Worm (Caenorhabditis elegans): ENCODE data around the gene W05H5.1.

W05H5.1 gene

DNA sequence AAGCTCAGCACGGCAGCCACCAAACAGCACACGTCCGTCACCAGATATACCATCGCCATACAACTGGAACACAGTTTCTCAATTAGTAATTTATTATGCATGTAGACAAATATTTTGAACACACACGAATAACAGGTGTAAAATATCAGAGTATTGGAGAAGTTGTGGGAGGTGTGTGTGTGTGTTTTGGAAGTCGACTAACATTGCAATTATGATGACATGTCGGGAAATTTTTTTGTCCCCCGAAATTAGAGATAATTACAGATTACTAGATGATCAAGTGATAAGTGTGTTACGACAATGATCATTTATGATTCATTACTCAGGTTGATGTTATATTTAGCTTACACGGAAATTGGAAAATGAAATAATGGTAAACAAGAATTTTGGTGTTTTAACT, 14.8 kb downstream of the W05H5.1 start, which contains the start of gene Y57A10C.8:
Y57A10C.8 (minus strand) TSS at position 101 of the 400 bp plus-strand sequence.
- TF ChIP-seq sptf-1 (tag; optimal IDR thresholded peaks at IDR 0.05) (no peak), snpc-4 (tag; optimal IDR thresholded peaks at IDR 0.05) (no peak), rnt-1 (tag; optimal IDR thresholded peaks at IDR 0.05) (no peak), unc-30 (tag; optimal IDR thresholded peaks at IDR 0.05) (no peak), nhr-76 (tag; optimal IDR thresholded peaks at IDR 0.05) (no peak), pqm-1 (tag; optimal IDR thresholded peaks at IDR 0.05) (no peak), ceh-8 (GFP tag; optimal IDR thresholded peaks at IDR 0.05) (no peak), lin-39 (tag; optimal IDR thresholded peaks at IDR 0.05) (no peak), unc-62 (GFP tag; optimal IDR thresholded peaks at IDR 0.05) (no peak), sox-4 (tag; optimal IDR thresholded peaks at IDR 0.05) (no peak), mdl-1 (tag; optimal IDR thresholded peaks at IDR 0.05) (no peak), ceh-88 (GFP tag; IDR thresholded peaks at IDR 0.05) (no peak), lin-13 (GFP tag; optimal IDR thresholded peaks at IDR 0.05) (no peak)

DNA sequence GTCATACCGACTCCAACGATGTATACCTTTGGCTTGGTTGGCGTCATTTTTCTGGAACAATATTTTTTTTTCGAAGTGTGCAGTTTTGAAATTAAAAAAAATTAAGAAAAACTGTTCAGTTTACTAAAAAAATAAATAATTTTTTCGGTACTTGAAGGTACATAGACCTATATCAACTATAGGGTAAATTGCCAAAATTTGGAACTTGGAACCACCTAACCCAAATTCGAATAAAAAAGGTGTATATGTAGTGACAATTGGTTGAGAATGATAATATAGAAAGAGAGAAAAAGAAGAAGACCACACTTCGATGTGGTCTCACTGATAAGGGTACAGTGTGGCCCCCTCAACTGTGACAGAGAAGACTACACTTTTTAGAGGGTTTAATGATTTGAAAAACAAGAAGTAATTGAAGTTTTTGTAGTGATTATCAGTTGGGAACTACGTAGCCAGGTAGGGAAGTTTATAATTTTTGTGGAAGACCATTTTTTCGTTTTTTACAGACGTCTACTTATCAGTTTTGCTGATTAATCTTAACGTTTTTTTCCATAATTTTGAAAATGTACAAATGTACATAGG, 18.8 kb downstream of the W05H5.1 start, which contains the start of gene daf-22:
daf-22 (minus strand) TSS at position 51 of the 579 bp plus-strand sequence.
- TF ChIP-seq ces-1 (GFP tag; optimal IDR thresholded peaks at IDR 0.05): no peak
- TF ChIP-seq ceh-90 (tag; optimal IDR thresholded peaks at IDR 0.05): no peak
- peak; percentile 5 for TF ChIP-seq nhr-90 (tag; optimal IDR thresholded peaks at IDR 0.05; ENCODE audit: poor library complexity)
- no peak for TF ChIP-seq jun-1 (tag; optimal IDR thresholded peaks at IDR 0.05)
- TF ChIP-seq nhr-237 (tag; optimal IDR thresholded peaks at IDR 0.05): no peak
- no peak for TF ChIP-seq dsc-1 (tag; optimal IDR thresholded peaks at IDR 0.05)
- TF ChIP-seq snu-23 (GFP tag; optimal IDR thresholded peaks at IDR 0.05): peak; percentile 3
- no peak for TF ChIP-seq pqm-1 (tag; optimal IDR thresholded peaks at IDR 0.05)
- TF ChIP-seq nhr-85 (tag): no peak
- peak; percentile 15 for TF ChIP-seq hpl-2 (GFP tag; optimal IDR thresholded peaks at IDR 0.05)
- TF ChIP-seq blmp-1 (tag; optimal IDR thresholded peaks at IDR 0.05): peak; percentile 5
- TF ChIP-seq fos-1 (tag; optimal IDR thresholded peaks at IDR 0.05): no peak
- TF ChIP-seq elt-3 (tag; optimal IDR thresholded peaks at IDR 0.05): peak in 3 of 6 experiments; percentile 25 to 74 (median 45)
- TF ChIP-seq sup-37 (GFP tag; optimal IDR thresholded peaks at IDR 0.05): no peak
- TF ChIP-seq ama-1 (optimal IDR thresholded peaks at IDR 0.05): no peak
- no peak for TF ChIP-seq pax-3 (tag; optimal IDR thresholded peaks at IDR 0.05)
- TF ChIP-seq lin-35 (GFP tag; optimal IDR thresholded peaks at IDR 0.05): peak in 1 of 2 experiments; percentile 41
- TF ChIP-seq nhr-84 (tag; optimal IDR thresholded peaks at IDR 0.05): no peak
- no peak for TF ChIP-seq egl-13 (tag; optimal IDR thresholded peaks at IDR 0.05)
- no peak for TF ChIP-seq unc-62 (GFP tag; optimal IDR thresholded peaks at IDR 0.05)
- no peak for TF ChIP-seq efl-1 (optimal IDR thresholded peaks at IDR 0.05)
- TF ChIP-seq efl-1 (GFP tag; optimal IDR thresholded peaks at IDR 0.05 in 1 of 2): peak in 1 of 2 experiments; percentile 80
- TF ChIP-seq nhr-20 (tag; optimal IDR thresholded peaks at IDR 0.05): peak; percentile 75
- TF ChIP-seq unc-30 (tag; optimal IDR thresholded peaks at IDR 0.05): no peak
- TF ChIP-seq elt-2 (tag; optimal IDR thresholded peaks at IDR 0.05): peak; percentile 84
- TF ChIP-seq pag-3 (tag; optimal IDR thresholded peaks at IDR 0.05; ENCODE audit: borderline replicate concordance, insufficient read depth): no peak
- no peak for TF ChIP-seq nhr-71 (tag; optimal IDR thresholded peaks at IDR 0.05)
- TF ChIP-seq sptf-1 (tag; optimal IDR thresholded peaks at IDR 0.05): no peak
- no peak for TF ChIP-seq lin-39 (tag; optimal IDR thresholded peaks at IDR 0.05)

DNA sequence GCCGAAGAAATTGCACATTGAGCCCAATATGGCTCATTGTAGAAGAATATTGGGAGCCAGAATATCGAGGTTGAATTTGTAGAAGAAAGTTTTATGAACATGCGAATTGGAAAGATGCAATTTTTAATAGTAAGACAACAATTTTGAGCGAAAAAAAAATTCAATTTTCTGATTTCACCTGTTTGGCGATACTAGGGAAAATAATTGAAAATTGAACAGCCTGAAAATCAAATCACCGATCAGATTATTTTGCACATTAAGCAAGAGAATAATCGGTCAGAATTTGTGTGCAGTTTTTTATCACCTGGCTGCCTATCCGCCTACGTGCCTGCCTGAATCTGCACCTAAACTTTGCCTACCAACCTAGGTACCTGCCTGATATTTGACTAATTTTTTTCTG, 24.1 kb downstream of the W05H5.1 start, which contains the start of gene sre-26:
sre-26 (minus strand) TSS at position 101 of the 400 bp plus-strand sequence.
- TF ChIP-seq blmp-1 (tag; optimal IDR thresholded peaks at IDR 0.05): no peak
- no peak for TF ChIP-seq mef-2 (tag; optimal IDR thresholded peaks at IDR 0.05)
- TF ChIP-seq nhr-71 (tag; optimal IDR thresholded peaks at IDR 0.05): no peak

All from whole organism, L1 larva.